Worm (Caenorhabditis elegans) whole organism, young adult: ENCODE results near the gene gbf-1.

Source experiments
- B0336.3 ChIP-seq: fragments of 200-800 bp; sonication (Bioruptor generic); IDR thresholded peaks from 2 replicates; pipeline ENCODE4 v1.3.6; 2022; ENCODE audit warnings: missing genetic modification characterization, missing compliant biosample characterization
- C17E4.6 ChIP-seq: fragments of 200-800 bp; sonication (Bioruptor generic); IDR thresholded peaks from 2 replicates; pipeline ENCODE4 v1.3.6; 2022; ENCODE audit warnings: missing genetic modification reagents, missing genetic modification characterization, missing compliant biosample characterization
- F49E8.2 ChIP-seq: sonication (generic microtip); optimal IDR thresholded peaks from 3 replicates; lab custom pipeline; 2017; ENCODE audit warnings: missing genetic modification characterization, mild to moderate bottlenecking, missing compliant biosample characterization, antibody characterized with exemption, moderate library complexity; ENCODE audit not compliant: insufficient read depth
- F57A8.1 ChIP-seq: fragments of 200-800 bp; sonication (Bioruptor generic); optimal IDR thresholded peaks from 2 replicates; lab custom pipeline; 2018; ENCODE audit warnings: mild to moderate bottlenecking, missing genetic modification characterization, moderate library complexity, missing compliant biosample characterization
- F57C9.4 ChIP-seq: sonication (generic microtip); optimal IDR thresholded peaks from 2 replicates; lab custom pipeline; 2017; ENCODE audit warnings: mild to moderate bottlenecking, missing genetic modification characterization, missing compliant biosample characterization
- K11D2.4 ChIP-seq: fragments of 200-800 bp; sonication (Bioruptor generic); IDR thresholded peaks from 2 replicates; pipeline ENCODE4 v1.3.6; 2022; ENCODE audit warnings: missing genetic modification reagents, missing genetic modification characterization, missing compliant biosample characterization
- K12H6.12 ChIP-seq: fragments of 200-800 bp; sonication (Bioruptor generic); optimal IDR thresholded peaks from 2 replicates; lab custom pipeline; 2018; ENCODE audit warnings: mild to moderate bottlenecking, missing genetic modification characterization, missing compliant biosample characterization
- Y53F4B.3 ChIP-seq: fragments of 200-800 bp; sonication (Bioruptor generic); IDR thresholded peaks from 2 replicates; pipeline ENCODE4 v1.3.6; 2022; ENCODE audit warnings: missing genetic modification reagents, missing genetic modification characterization, missing compliant biosample characterization
- Y95B8A.8 ChIP-seq: fragments of 200-800 bp; sonication (Bioruptor generic); IDR thresholded peaks from 2 replicates; pipeline ENCODE4 v1.3.6; 2022; ENCODE audit warnings: missing genetic modification reagents, missing genetic modification characterization, missing compliant biosample characterization
- ama-1 ChIP-seq, 3 experiments: fragments of 150-350 bp in 1 of 3; sonication (generic microtip) in 2 of 3; optimal IDR thresholded peaks; 2 replicates each; lab custom pipeline; 2014 to 2018; ENCODE audit warnings: missing biosample characterization in 2 of 3, missing genetic modification characterization in 2 of 3, missing genetic modification reagents in 2 of 3
- aptf-2 ChIP-seq: fragments of 200-800 bp; sonication (Bioruptor generic); conservative IDR thresholded peaks from 2 replicates; pipeline ENCODE4 v1.3.6; 2022; ENCODE audit warnings: missing genetic modification reagents, missing genetic modification characterization, missing compliant biosample characterization
- aptf-3 ChIP-seq: fragments of 200-800 bp; sonication (Bioruptor generic); IDR thresholded peaks from 2 replicates; pipeline ENCODE4 v1.3.6; 2022; ENCODE audit warnings: missing genetic modification characterization, missing compliant biosample characterization
- athp-1 ChIP-seq: sonication (generic microtip); optimal IDR thresholded peaks from 2 replicates; lab custom pipeline; 2017; ENCODE audit warnings: mild to moderate bottlenecking, missing genetic modification characterization, missing compliant biosample characterization
- attf-3 ChIP-seq: fragments of 200-800 bp; sonication (Bioruptor generic); conservative IDR thresholded peaks from 2 replicates; pipeline ENCODE4 v1.3.6; 2022; ENCODE audit warnings: missing genetic modification reagents, missing genetic modification characterization, missing compliant biosample characterization
- ceh-27 ChIP-seq: fragments of 200-800 bp; sonication (Bioruptor generic); optimal IDR thresholded peaks from 2 replicates; lab custom pipeline; 2018; ENCODE audit warnings: mild to moderate bottlenecking, missing genetic modification characterization, moderate library complexity, missing compliant biosample characterization
- ceh-58 ChIP-seq: fragments of 200-800 bp; sonication (Bioruptor generic); IDR thresholded peaks from 2 replicates; pipeline ENCODE4 v1.3.6; 2022; ENCODE audit warnings: missing genetic modification characterization, missing compliant biosample characterization
- ceh-79 ChIP-seq: sonication (generic microtip); optimal IDR thresholded peaks from 2 replicates; lab custom pipeline; 2017; ENCODE audit warnings: mild to moderate bottlenecking, missing genetic modification characterization, missing compliant biosample characterization
- chd-7 ChIP-seq: sonication (generic microtip); optimal IDR thresholded peaks from 2 replicates; lab custom pipeline; 2016; ENCODE audit warnings: mild to moderate bottlenecking, missing genetic modification characterization, moderate library complexity, missing compliant biosample characterization
- dpl-1 ChIP-seq: fragments of 150-350 bp; optimal IDR thresholded peaks from 2 replicates; lab custom pipeline; 2014; ENCODE audit warnings: missing biosample characterization, missing genetic modification reagents, missing genetic modification characterization
- efl-1 ChIP-seq: fragments of 150-350 bp; optimal IDR thresholded peaks from 2 replicates; lab custom pipeline; 2014; ENCODE audit warnings: missing biosample characterization, missing genetic modification reagents, missing genetic modification characterization
- egl-44 ChIP-seq: fragments of 200-800 bp; sonication (Bioruptor generic); IDR thresholded peaks from 2 replicates; pipeline ENCODE4 v1.3.6; 2022; ENCODE audit warnings: missing genetic modification reagents, missing genetic modification characterization, missing compliant biosample characterization
- egrh-3 ChIP-seq: fragments of 200-800 bp; sonication (Bioruptor generic); IDR thresholded peaks from 2 replicates; pipeline ENCODE4 v1.3.6; 2022; ENCODE audit warnings: missing genetic modification reagents, missing genetic modification characterization, missing compliant biosample characterization
- ets-4 ChIP-seq: fragments of 200-800 bp; sonication (Bioruptor generic); optimal IDR thresholded peaks from 2 replicates; lab custom pipeline; 2018; ENCODE audit warnings: mild to moderate bottlenecking, missing genetic modification characterization, missing compliant biosample characterization
- him-1 ChIP-seq: sonication (generic microtip); optimal IDR thresholded peaks from 2 replicates; lab custom pipeline; 2016; ENCODE audit warnings: missing genotype, missing genetic modification reagents, missing genetic modification characterization, missing compliant biosample characterization
- hlh-12 ChIP-seq: sonication (generic microtip); optimal IDR thresholded peaks from 2 replicates; lab custom pipeline; 2016; ENCODE audit warnings: missing genetic modification characterization, missing compliant biosample characterization
- hmg-1.2 ChIP-seq: fragments of 200-800 bp; sonication (Bioruptor generic); IDR thresholded peaks from 2 replicates; pipeline ENCODE4 v1.3.6; 2022; ENCODE audit warnings: missing genetic modification reagents, missing genetic modification characterization, missing compliant biosample characterization
- hmg-20 ChIP-seq: fragments of 200-800 bp; sonication (Bioruptor generic); IDR thresholded peaks from 2 replicates; pipeline ENCODE4 v1.3.6; 2022; ENCODE audit warnings: missing genetic modification reagents, missing genetic modification characterization, missing compliant biosample characterization
- hrde-1 ChIP-seq: sonication (generic microtip); optimal IDR thresholded peaks from 2 replicates; lab custom pipeline; 2016; ENCODE audit warnings: missing genetic modification characterization, mild to moderate bottlenecking, missing compliant biosample characterization, moderate library complexity, missing genotype, missing genetic modification reagents, borderline replicate concordance
- hsf-1 ChIP-seq: fragments of 200-800 bp; sonication (Bioruptor generic); IDR thresholded peaks from 2 replicates; pipeline ENCODE4 v1.3.6; 2022; ENCODE audit warnings: missing genetic modification reagents, missing genetic modification characterization, missing compliant biosample characterization
- lir-1 ChIP-seq: fragments of 200-800 bp; sonication (Bioruptor generic); conservative IDR thresholded peaks from 2 replicates; pipeline ENCODE4 v1.3.6; 2022; ENCODE audit warnings: missing genetic modification reagents, missing genetic modification characterization, missing compliant biosample characterization
- madf-10 ChIP-seq: sonication (generic microtip); optimal IDR thresholded peaks from 2 replicates; lab custom pipeline; 2016; ENCODE audit warnings: mild to moderate bottlenecking, missing genetic modification characterization, missing compliant biosample characterization
- madf-3 ChIP-seq: fragments of 200-800 bp; sonication (Bioruptor generic); IDR thresholded peaks from 2 replicates; pipeline ENCODE4 v1.3.6; 2022; ENCODE audit warnings: missing genetic modification reagents, missing genetic modification characterization, missing compliant biosample characterization
- madf-6 ChIP-seq: fragments of 200-800 bp; sonication (Bioruptor generic); IDR thresholded peaks from 2 replicates; pipeline ENCODE4 v1.3.6; 2022; ENCODE audit warnings: missing genetic modification reagents, missing genetic modification characterization, missing compliant biosample characterization
- nfya-1 ChIP-seq: sonication (generic microtip); optimal IDR thresholded peaks from 2 replicates; lab custom pipeline; 2017; ENCODE audit warnings: antibody characterized with exemption, missing compliant biosample characterization, missing genetic modification characterization, borderline replicate concordance; ENCODE audit not compliant: insufficient read depth
- nfya-2 ChIP-seq: fragments of 200-800 bp; sonication (Bioruptor generic); IDR thresholded peaks from 2 replicates; pipeline ENCODE4 v1.3.6; 2022; ENCODE audit warnings: missing genetic modification reagents, missing genetic modification characterization, missing compliant biosample characterization
- nfyb-1 ChIP-seq: fragments of 200-800 bp; sonication (Bioruptor generic); IDR thresholded peaks from 2 replicates; pipeline ENCODE4 v1.3.6; 2022; ENCODE audit warnings: missing genetic modification reagents, missing genetic modification characterization, missing compliant biosample characterization
- nhr-120 ChIP-seq: fragments of 200-800 bp; sonication (Bioruptor generic); IDR thresholded peaks from 2 replicates; pipeline ENCODE4 v1.3.6; 2022; ENCODE audit warnings: missing genetic modification characterization, missing compliant biosample characterization
- nhr-90 ChIP-seq: sonication (generic microtip); optimal IDR thresholded peaks from 2 replicates; lab custom pipeline; 2016; ENCODE audit warnings: missing genotype, mild to moderate bottlenecking, missing genetic modification characterization, missing compliant biosample characterization
- pha-4 ChIP-seq: fragments of 150-350 bp; sonication (generic microtip); optimal IDR thresholded peaks from 2 replicates; lab custom pipeline; 2014; ENCODE audit warnings: missing biosample characterization, missing genetic modification reagents, missing genetic modification characterization
- snpc-3.4 ChIP-seq: sonication (generic microtip); optimal IDR thresholded peaks from 2 replicates; lab custom pipeline; 2017; ENCODE audit warnings: missing genetic modification characterization, mild to moderate bottlenecking, missing compliant biosample characterization, antibody characterized with exemption, moderate library complexity, missing genotype, missing genetic modification reagents
- snpc-4 ChIP-seq, 5 experiments: fragments of 150-350 bp in 1 of 5; sonication (generic microtip) in 4 of 5; optimal IDR thresholded peaks; 2 replicates each; lab custom pipeline; 2014 to 2018; ENCODE audit warnings: missing genetic modification characterization in 5 of 5, missing biosample characterization in 3 of 5, antibody characterized with exemption in 2 of 5, mild to moderate bottlenecking in 2 of 5, missing compliant biosample characterization in 2 of 5, missing genotype in 2 of 5, moderate library complexity in 2 of 5, missing genetic modification reagents in 1 of 5
- sptf-2 ChIP-seq: fragments of 200-800 bp; sonication (Bioruptor generic); optimal IDR thresholded peaks from 2 replicates; lab custom pipeline; 2018; ENCODE audit warnings: mild to moderate bottlenecking, missing genetic modification characterization, missing compliant biosample characterization
- tbx-9 ChIP-seq: sonication (generic microtip); optimal IDR thresholded peaks from 2 replicates; lab custom pipeline; 2016; ENCODE audit warnings: borderline replicate concordance, missing genetic modification characterization, inconsistent platforms, missing compliant biosample characterization
- zim-3 ChIP-seq: sonication (generic microtip); optimal IDR thresholded peaks from 2 replicates; lab custom pipeline; 2017; ENCODE audit warnings: mild to moderate bottlenecking, missing genetic modification characterization, moderate library complexity, missing compliant biosample characterization
- ztf-22 ChIP-seq: fragments of 200-800 bp; sonication (Bioruptor generic); optimal IDR thresholded peaks from 2 replicates; lab custom pipeline; 2018; ENCODE audit warnings: mild to moderate bottlenecking, missing genetic modification characterization, moderate library complexity, missing compliant biosample characterization
- ztf-3 ChIP-seq: fragments of 200-800 bp; sonication (Bioruptor generic); optimal IDR thresholded peaks from 2 replicates; lab custom pipeline; 2018; ENCODE audit warnings: mild to moderate bottlenecking, missing genetic modification characterization, missing compliant biosample characterization

Gene gbf-1

ce11 chrIII:11750232-11750631 lies 23.2 kb downstream of the gbf-1 start:
- no peak for TF ChIP-seq F57C9.4 (tag; lab: Kevin White, UChicago)
- no peak for TF ChIP-seq ama-1 (optimal IDR thresholded peaks at IDR 0.05; lab: Kevin White, UChicago)
- TF ChIP-seq ama-1 (GFP tag; optimal IDR thresholded peaks at IDR 0.05; lab: Kevin White, UChicago): no peak
- TF ChIP-seq K11D2.4: 0 out of 2 replicates have a peak, but pooled peaks have one; percentile 21
- TF ChIP-seq hlh-12 (tag; lab: Kevin White, UChicago): no peak

ce11 chrIII:11746718-11747117 lies 26.8 kb downstream of the gbf-1 start, which contains the start of gene mrt-2:
mrt-2 (plus strand) TSS chrIII:11746766.
- TF ChIP-seq nhr-120 (no peak), Y53F4B.3 (GFP tag; lab: Robert Waterston, UW) (no peak), snpc-3.4 (tag; lab: Kevin White, UChicago) (no peak), chd-7 (tag; lab: Kevin White, UChicago) (no peak), nfyb-1 (GFP tag; lab: Robert Waterston, UW) (peak; percentile 42; the same call in 1 of the 2 replicates), attf-3 (GFP tag; lab: Robert Waterston, UW) (no peak), nhr-90 (tag; lab: Kevin White, UChicago) (no peak), hmg-20 (GFP tag; lab: Robert Waterston, UW) (0 out of 2 replicates have a peak, but pooled peaks have one; percentile 41), lir-1 (GFP tag; lab: Robert Waterston, UW) (peak; percentile 74), K11D2.4 (no peak), ceh-27 (peak; percentile 73), him-1 (peak; percentile 32), ceh-79 (no peak), F57A8.1 (GFP tag; lab: Kevin White, UChicago) (no peak), ztf-3 (GFP tag; lab: Kevin White, UChicago) (no peak), F49E8.2 (tag; lab: Kevin White, UChicago) (no peak), madf-6 (peak; percentile 67), aptf-3 (no peak), snpc-4 (GFP tag; optimal IDR thresholded peaks at IDR 0.05; lab: Kevin White, UChicago) (no peak), snpc-4 (tag; optimal IDR thresholded peaks at IDR 0.05; lab: Kevin White, UChicago) (peak in 1 of 4 experiments; percentile 21), F57C9.4 (tag; lab: Kevin White, UChicago) (no peak), ets-4 (no peak), egl-44 (no peak), pha-4 (no peak), nfya-1 (tag; lab: Kevin White, UChicago) (no peak), aptf-2 (GFP tag; lab: Robert Waterston, UW) (no peak), hmg-1.2 (GFP tag; lab: Robert Waterston, UW) (no peak), madf-10 (peak; percentile 48), nfya-2 (GFP tag; lab: Robert Waterston, UW) (no peak), tbx-9 (tag; lab: Kevin White, UChicago) (no peak), Y95B8A.8 (GFP tag; lab: Robert Waterston, UW) (no peak), athp-1 (tag; lab: Kevin White, UChicago) (no peak), sptf-2 (GFP tag; lab: Kevin White, UChicago) (no peak), ceh-58 (GFP tag; lab: Robert Waterston, UW) (no peak), hsf-1 (GFP tag; lab: Robert Waterston, UW) (no peak), C17E4.6 (GFP tag; lab: Robert Waterston, UW) (no peak), dpl-1 (GFP tag; lab: Kevin White, UChicago) (peak; percentile 55), efl-1 (GFP tag; lab: Kevin White, UChicago) (peak; percentile 56), madf-3 (GFP tag; lab: Robert Waterston, UW) (0 out of 2 replicates have a peak, but pooled peaks have one; percentile 39), K12H6.12 (tag; lab: Kevin White, UChicago) (peak; percentile 42), zim-3 (no peak), B0336.3 (peak; percentile 22; the same call in 1 of the 2 replicates), hrde-1 (tag; lab: Kevin White, UChicago) (no peak), egrh-3 (GFP tag; lab: Robert Waterston, UW) (no peak), ztf-22 (no peak)
